ENCODE assay signal across 4 fruit fly cellular contexts in genomic region chr3L:18232984-18233738, dm6.
TF ChIP-seq lines count a peak whose summit lies in the region.

No protein-coding gene starts in this region.

- no peak for TF ChIP-seq CTCF in whole organism, embryonic (GFP tag; optimal IDR thresholded peaks at IDR 0.05; lab: Kevin White, UChicago)

TF ChIP-seq in whole organism, embryonic, 481 proteins besides CTCF, POLR2A, EP300 and RAD21:
- TF ChIP-seq onecut (GFP tag; IDR thresholded peaks at IDR 0.05; lab: Robert Waterston, UW) (no peak), gcm (GFP tag; optimal IDR thresholded peaks at IDR 0.05; lab: Kevin White, UChicago) (no peak), CG14050 (GFP tag; IDR thresholded peaks at IDR 0.05; lab: Robert Waterston, UW) (no peak), nom (GFP tag; optimal IDR thresholded peaks at IDR 0.05; lab: Kevin White, UChicago) (peak; percentile 14), CG1832 (GFP tag; optimal IDR thresholded peaks at IDR 0.05; lab: Kevin White, UChicago) (peak; percentile 64), Ets65A (GFP tag; lab: Kevin White, UChicago) (peak; percentile 57), CG18476 (GFP tag; optimal IDR thresholded peaks at IDR 0.05; lab: Kevin White, UChicago) (peak; percentile 78), Med (GFP tag; lab: Kevin White, UChicago) (peak; percentile 35), Gsc (GFP tag; IDR thresholded peaks at IDR 0.05; lab: Robert Waterston, UW) (no peak)

TF ChIP-seq in whole organism, prepupa, 60 proteins besides CTCF, POLR2A, EP300 and RAD21:
- TF ChIP-seq Sox15 (GFP tag; optimal IDR thresholded peaks at IDR 0.05; lab: Kevin White, UChicago) (no peak), cyc (GFP tag; optimal IDR thresholded peaks at IDR 0.05; lab: Kevin White, UChicago) (no peak), Gug (GFP tag; IDR thresholded peaks at IDR 0.05; lab: Robert Waterston, UW) (no peak), CG6792 (GFP tag; optimal IDR thresholded peaks at IDR 0.05; lab: Kevin White, UChicago) (no peak), ss (GFP tag; optimal IDR thresholded peaks at IDR 0.05; lab: Kevin White, UChicago) (peak in 1 of 2 experiments; percentile 46), CG8319 (GFP tag; optimal IDR thresholded peaks at IDR 0.05; lab: Kevin White, UChicago) (no peak), CG1621 (tag; optimal IDR thresholded peaks at IDR 0.05; lab: Kevin White, UChicago) (peak; percentile 41), svp (GFP tag; lab: Kevin White, UChicago) (peak; percentile 73), Met (GFP tag; optimal IDR thresholded peaks at IDR 0.05; lab: Kevin White, UChicago) (peak; percentile 2), Eip75B (GFP tag; optimal IDR thresholded peaks at IDR 0.05; lab: Kevin White, UChicago) (no peak), Eip78C (GFP tag; lab: Kevin White, UChicago) (peak; percentile 29), Ets21C (GFP tag; optimal IDR thresholded peaks at IDR 0.05; lab: Kevin White, UChicago) (no peak), dsx (GFP tag; optimal IDR thresholded peaks at IDR 0.05; lab: Kevin White, UChicago; ENCODE audit: poor library complexity, severe bottlenecking) (peak; percentile 37), Blimp-1 (GFP tag; optimal IDR thresholded peaks at IDR 0.05; lab: Kevin White, UChicago) (peak; percentile 19), Eip93F (GFP tag; optimal IDR thresholded peaks at IDR 0.05; lab: Kevin White, UChicago) (no peak), CG6163 (GFP tag; IDR thresholded peaks at IDR 0.05; lab: Robert Waterston, UW) (peak; percentile 51; the same call in 2 of the 3 replicates), CG11762 (GFP tag; optimal IDR thresholded peaks at IDR 0.05; lab: Kevin White, UChicago; ENCODE audit: insufficient read depth) (no peak)

TF ChIP-seq in whole organism, pupa, 21 proteins besides CTCF, POLR2A, EP300 and RAD21:
- TF ChIP-seq CG8301 (tag; optimal IDR thresholded peaks at IDR 0.05; lab: Kevin White, UChicago) (no peak), CG15710 (tag; optimal IDR thresholded peaks at IDR 0.05; lab: Kevin White, UChicago) (peak; percentile 0), CG4496 (GFP tag; IDR thresholded peaks at IDR 0.05; lab: Robert Waterston, UW) (peak; percentile 63; the same call in 1 of the 3 replicates), CG13204 (GFP tag; optimal IDR thresholded peaks at IDR 0.05; lab: Kevin White, UChicago) (peak; percentile 38), CG8159 (tag; optimal IDR thresholded peaks at IDR 0.05; lab: Kevin White, UChicago) (peak; percentile 27), CG12605 (GFP tag; IDR thresholded peaks at IDR 0.05; lab: Robert Waterston, UW) (no peak), fd96Ca (GFP tag; IDR thresholded peaks at IDR 0.05; lab: Robert Waterston, UW) (no peak), CG34367 (tag; optimal IDR thresholded peaks at IDR 0.05; lab: Kevin White, UChicago) (no peak), rn (GFP tag; IDR thresholded peaks at IDR 0.05; lab: Robert Waterston, UW) (no peak), Ets98B (GFP tag; IDR thresholded peaks at IDR 0.05; lab: Robert Waterston, UW) (no peak), EcR (GFP tag; optimal IDR thresholded peaks at IDR 0.05; lab: Kevin White, UChicago) (peak; percentile 97)

TF ChIP-seq in whole organism, wandering third instar larva, 38 proteins besides CTCF, POLR2A, EP300 and RAD21:
- TF ChIP-seq Hnf4 (GFP tag; optimal IDR thresholded peaks at IDR 0.05; lab: Kevin White, UChicago), result no peak
- peak; percentile 98 for TF ChIP-seq psq (GFP tag; optimal IDR thresholded peaks at IDR 0.05; lab: Kevin White, UChicago)
- TF ChIP-seq foxo (GFP tag; optimal IDR thresholded peaks at IDR 0.05; lab: Kevin White, UChicago), result peak in 1 of 2 experiments; percentile 11
- TF ChIP-seq Sp1 (GFP tag; optimal IDR thresholded peaks at IDR 0.05; lab: Kevin White, UChicago), result peak; percentile 19
- peak; percentile 8 for TF ChIP-seq HLH106 (tag; optimal IDR thresholded peaks at IDR 0.05; lab: Kevin White, UChicago)
- peak; percentile 8 for TF ChIP-seq Dif (GFP tag; optimal IDR thresholded peaks at IDR 0.05; lab: Kevin White, UChicago; ENCODE audit: partially characterized antibody)
- no peak for TF ChIP-seq Jra (GFP tag; optimal IDR thresholded peaks at IDR 0.05; lab: Kevin White, UChicago)
- peak; percentile 65 for TF ChIP-seq Vsx2 (GFP tag; optimal IDR thresholded peaks at IDR 0.05; lab: Kevin White, UChicago; ENCODE audit: partially characterized antibody)
- TF ChIP-seq ey (GFP tag; optimal IDR thresholded peaks at IDR 0.05; lab: Kevin White, UChicago), result no peak
- TF ChIP-seq woc (GFP tag; optimal IDR thresholded peaks at IDR 0.05; lab: Kevin White, UChicago), result peak; percentile 71
- no peak for TF ChIP-seq Hr83 (GFP tag; optimal IDR thresholded peaks at IDR 0.05; lab: Kevin White, UChicago; ENCODE audit: poor library complexity, severe bottlenecking)

Comparison
In these comparisons a context has a peak if more than half of its experiments do, and no peak if none do; other contexts are left out.
1. Of the 7 proteins assayed by ChIP-seq in both whole organism, embryonic and whole organism, prepupa: peak only in whole organism, embryonic: none; only in whole organism, prepupa: Blimp-1; in both: none; in neither: 6.